Worm (Caenorhabditis elegans): ENCODE results near the gene K06A4.7.

Gene K06A4.7

DNA sequence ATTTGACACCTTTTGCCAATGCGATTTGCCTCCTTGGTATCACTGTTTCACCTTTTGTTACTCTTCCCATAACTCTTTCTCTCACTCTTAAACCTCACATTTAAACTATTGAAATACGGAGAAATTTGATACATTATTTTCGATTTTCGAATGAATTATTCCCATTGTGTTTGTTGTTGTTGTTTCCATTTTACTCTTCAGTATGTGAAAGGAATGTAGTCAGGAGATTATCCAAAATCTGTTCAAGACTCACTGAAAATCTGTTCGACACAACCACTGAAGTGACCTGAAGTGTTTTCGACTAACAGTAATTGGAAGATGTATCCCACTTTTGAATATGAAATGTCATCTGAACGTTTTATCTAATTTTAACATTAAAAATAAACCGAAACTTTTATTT is 50.2 kb downstream of the K06A4.7 start:
- TF ChIP-seq lin-38 (GFP tag; IDR thresholded peaks at IDR 0.05) (no peak), aha-1 (tag) (peak; percentile 94)

DNA sequence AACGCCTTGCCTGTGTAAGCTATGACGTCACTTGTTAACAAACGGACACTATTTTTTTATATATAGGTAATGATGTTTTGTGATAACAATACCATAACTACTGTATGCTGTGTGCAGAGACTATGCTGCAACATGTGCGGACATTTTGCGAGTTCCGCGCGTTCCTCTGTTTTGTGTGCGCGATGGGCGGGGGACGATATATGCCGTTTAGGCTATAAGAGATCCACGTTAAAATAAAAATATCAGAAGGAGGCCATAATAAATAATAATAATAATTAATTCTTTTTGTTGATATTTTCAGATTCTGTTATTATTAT is 51.3 kb downstream of the K06A4.7 start:
- TF ChIP-seq lim-7 (GFP tag; IDR thresholded peaks at IDR 0.05) = no peak
- TF ChIP-seq F49E8.2 (tag; optimal IDR thresholded peaks at IDR 0.05; ENCODE audit: borderline replicate concordance) = peak; percentile 26
- peak; percentile 24 for TF ChIP-seq mes-2 (tag; optimal IDR thresholded peaks at IDR 0.05; ENCODE audit: poor library complexity, severe bottlenecking)

Measured in whole organism, L4 larva.